Worm (Caenorhabditis elegans) whole organism, midembryonic: ENCODE data around the gene npr-40.

Experiments
- cog-1 ChIP-seq: sonication (generic microtip); optimal IDR thresholded peaks from 2 replicates; lab custom pipeline; 2016; ENCODE audit warnings: missing genetic modification characterization, missing compliant biosample characterization
- flt-1 ChIP-seq: fragments of 200-800 bp; sonication (Bioruptor generic); IDR thresholded peaks from 2 replicates; pipeline ENCODE4 v1.3.6; 2022; ENCODE audit warnings: missing genetic modification characterization, missing compliant biosample characterization

ce11 chrX:14871780-14872179, 46.9 kb upstream of the npr-40 start, which contains the start of gene F31F6.2:
- TF ChIP-seq cog-1 (tag; lab: Kevin White, UChicago) (no peak), flt-1 (GFP tag; lab: Robert Waterston, UW) (no peak)
